Worm (Caenorhabditis elegans): ENCODE results near the gene K07F5.22.

DNA sequence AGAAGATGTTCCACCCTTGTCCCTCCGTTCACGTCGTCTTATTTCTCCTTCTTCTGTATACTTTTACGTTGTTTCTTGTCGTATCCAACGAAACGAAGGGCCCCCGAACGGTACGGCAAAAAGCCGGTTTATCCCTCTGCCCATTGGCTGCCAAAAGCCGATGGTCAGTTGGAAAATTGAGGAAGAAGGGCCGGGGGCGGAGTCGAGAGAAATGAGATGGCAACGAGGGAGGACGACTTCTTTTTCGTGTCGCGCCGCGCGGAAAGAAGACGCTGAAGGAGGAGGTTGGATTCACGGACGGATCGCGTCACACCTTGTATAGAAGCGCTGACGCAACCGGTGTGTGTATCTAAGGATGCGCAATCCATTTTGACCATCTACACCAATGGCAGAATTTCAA is 50.2 kb downstream of the K07F5.22 start:
- TF ChIP-seq pqm-1 (tag; optimal IDR thresholded peaks at IDR 0.05) (no peak), ceh-45 (GFP tag; IDR thresholded peaks at IDR 0.05) (no peak), ceh-2 (tag; optimal IDR thresholded peaks at IDR 0.05) (no peak), ets-4 (tag; optimal IDR thresholded peaks at IDR 0.05) (no peak), nhr-11 (tag; optimal IDR thresholded peaks at IDR 0.05) (no peak)

Data from whole organism, late embryonic.